Worm (Caenorhabditis elegans): Measurements from ENCODE around the gene trpl-5.

- no peak for TF ChIP-seq unc-39 (tag; optimal IDR thresholded peaks at IDR 0.05)
- no peak for TF ChIP-seq aly-2 (tag; optimal IDR thresholded peaks at IDR 0.05)
- TF ChIP-seq skn-1 (tag; optimal IDR thresholded peaks at IDR 0.05): no peak
- no peak for TF ChIP-seq ztf-11 (tag; optimal IDR thresholded peaks at IDR 0.05)
- TF ChIP-seq mbf-1 (tag; optimal IDR thresholded peaks at IDR 0.05): no peak
- TF ChIP-seq egl-27 (tag; optimal IDR thresholded peaks at IDR 0.05): no peak
- TF ChIP-seq nhr-237 (tag; optimal IDR thresholded peaks at IDR 0.05): no peak
- no peak for TF ChIP-seq fos-1 (tag; optimal IDR thresholded peaks at IDR 0.05)
- no peak for TF ChIP-seq mdl-1 (tag; optimal IDR thresholded peaks at IDR 0.05)
Observed at ce11 chrII:2076467-2076866, 14.0 kb downstream of the trpl-5 start.
